Worm (Caenorhabditis elegans) whole organism, L4 larva: ENCODE results near the gene clec-221.
A peak's percentile ranks its signal among the peaks of the same experiment; 100 is the strongest.

Experiments
- ceh-28 ChIP-seq: fragments of 150-350 bp; optimal IDR thresholded peaks from 2 replicates; lab custom pipeline; 2014; ENCODE audit warnings: missing biosample characterization, missing genetic modification reagents, missing genetic modification characterization
- daf-16 ChIP-seq, 3 experiments: sonication (generic microtip); optimal IDR thresholded peaks; 2 replicates each; lab custom pipeline; 2016 to 2017; ENCODE audit warnings: missing genetic modification characterization in 3 of 3, missing genetic modification reagents in 3 of 3, mild to moderate bottlenecking in 2 of 3, missing compliant biosample characterization in 2 of 3, missing biosample characterization in 1 of 3, moderate library complexity in 1 of 3
- pha-4 ChIP-seq, 2 experiments: fragments of 150-350 bp in 1 of 2; fragments of 200-800 bp in 1 of 2; sonication (Bioruptor generic) in 1 of 2; IDR thresholded peaks in 1 of 2; optimal IDR thresholded peaks in 1 of 2; 2 replicates each; pipeline versions ENCODE4 v1.3.6 to Lab custom; 2014 to 2022; ENCODE audit warnings: missing genetic modification characterization in 2 of 2, missing genetic modification reagents in 2 of 2, missing biosample characterization in 1 of 2, missing compliant biosample characterization in 1 of 2
- unc-39 ChIP-seq: sonication (generic microtip); optimal IDR thresholded peaks from 2 replicates; lab custom pipeline; 2017; ENCODE audit warnings: missing biosample characterization, missing genetic modification characterization

DNA sequence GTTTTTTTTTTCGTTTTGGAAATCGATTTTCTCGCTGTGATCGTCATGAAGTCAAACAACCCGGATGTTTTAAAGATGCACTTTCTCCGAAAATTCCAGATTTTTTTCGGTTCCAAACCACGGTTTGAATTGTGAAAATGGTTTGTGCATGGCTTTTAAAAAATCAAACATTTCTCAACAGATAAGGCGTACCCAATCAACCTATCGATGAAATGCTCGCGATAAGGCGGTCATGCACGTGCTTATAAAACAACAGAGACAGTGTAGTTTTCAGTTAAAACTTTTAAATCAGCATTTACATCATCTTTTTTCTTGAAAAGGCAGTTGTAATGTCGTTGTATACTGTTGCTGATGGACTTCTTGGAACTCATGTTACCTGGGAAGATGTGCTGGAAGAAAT, 21.8 kb downstream of the clec-221 start, which contains the start of gene F58B4.5:
- TF ChIP-seq ceh-28 (tag; lab: Kevin White, UChicago) (no peak), daf-16 (GFP tag; optimal IDR thresholded peaks at IDR 0.05; lab: Kevin White, UChicago) (no peak), daf-16 (tag; optimal IDR thresholded peaks at IDR 0.05; lab: Kevin White, UChicago) (peak; percentile 49), pha-4 (GFP tag; IDR thresholded peaks at IDR 0.05; lab: Robert Waterston, UW) (no peak), pha-4 (tag; optimal IDR thresholded peaks at IDR 0.05; lab: Kevin White, UChicago) (no peak), unc-39 (tag; lab: Kevin White, UChicago) (no peak)
